Fruit fly (Drosophila melanogaster) Kc167 (cell line): Measurements from ENCODE around the gene CG45067.

Experiments used
- Myc ChIP-seq: fragments of >200 bp; optimal IDR thresholded peaks from 2 replicates; lab custom pipeline; 2017; ENCODE audit warnings: missing external identifiers
- Sin3A ChIP-seq: fragments of >200 bp; optimal IDR thresholded peaks from 2 replicates; lab custom pipeline; 2018; ENCODE audit warnings: missing external identifiers
- h ChIP-seq: fragments of >200 bp; optimal IDR thresholded peaks from 3 replicates; lab custom pipeline; 2018; ENCODE audit warnings: missing external identifiers
- insv ChIP-seq: fragments of >200 bp; optimal IDR thresholded peaks from 3 replicates; lab custom pipeline; 2018; ENCODE audit warnings: missing external identifiers
- psq ChIP-seq: fragments of >200 bp; optimal IDR thresholded peaks from 2 replicates; lab custom pipeline; 2017; ENCODE audit warnings: missing external identifiers
- ttk ChIP-seq: sonication (Bioruptor generic); optimal IDR thresholded peaks from 2 replicates; lab custom pipeline; 2017; ENCODE audit warnings: missing external identifiers

CG45067 gene

dm6 chr3L:3114367-3114766, at the start of gene CG45067:
Gene CG45067 (minus strand): TSS chr3L:3114467.
- no peak for TF ChIP-seq ttk
- no peak for TF ChIP-seq Myc (lab: Kevin White, UChicago)
- no peak for TF ChIP-seq insv (lab: Kevin White, UChicago)
- TF ChIP-seq Sin3A (lab: Kevin White, UChicago): no peak

dm6 chr3L:3162584-3162983, 48.3 kb upstream of the CG45067 start:
- TF ChIP-seq insv (lab: Kevin White, UChicago) (no peak), ttk (peak; percentile 95)

- TF ChIP-seq ttk (no peak), psq (lab: Kevin White, UChicago) (no peak), insv (lab: Kevin White, UChicago) (no peak), Myc (lab: Kevin White, UChicago) (no peak), Sin3A (lab: Kevin White, UChicago) (no peak), h (lab: Kevin White, UChicago) (no peak)
Measured at dm6 chr3L:3161968-3162367, 47.7 kb upstream of the CG45067 start, which contains the start of gene rasp. Gene rasp (plus strand): TSS chr3L:3162180.

dm6 chr3L:3159309-3160194, 45.3 kb upstream of the CG45067 start, which contains the start of the genes ND-30 and CG15812:
Gene ND-30 (minus strand): TSS chr3L:3159578.
Gene CG15812 (plus strand): TSS chr3L:3159991.
- TF ChIP-seq h (lab: Kevin White, UChicago): peak; percentile 37
- TF ChIP-seq Myc (lab: Kevin White, UChicago): no peak

dm6 chr3L:3157651-3158050, 43.4 kb upstream of the CG45067 start:
- TF ChIP-seq h (lab: Kevin White, UChicago) (no peak), Sin3A (lab: Kevin White, UChicago) (no peak), insv (lab: Kevin White, UChicago) (no peak), psq (lab: Kevin White, UChicago) (no peak)

- TF ChIP-seq Sin3A (lab: Kevin White, UChicago) (no peak), ttk (no peak), psq (lab: Kevin White, UChicago) (no peak), h (lab: Kevin White, UChicago) (no peak), Myc (lab: Kevin White, UChicago) (no peak)
Measured at dm6 chr3L:3150376-3150775, 36.1 kb upstream of the CG45067 start.

- TF ChIP-seq insv (lab: Kevin White, UChicago): no peak
- TF ChIP-seq h (lab: Kevin White, UChicago): no peak
- TF ChIP-seq ttk: no peak
- no peak for TF ChIP-seq psq (lab: Kevin White, UChicago)
- TF ChIP-seq Sin3A (lab: Kevin White, UChicago): no peak
Measured at dm6 chr3L:3149060-3149872, 35.0 kb upstream of the CG45067 start.

- TF ChIP-seq h (lab: Kevin White, UChicago) (no peak), Myc (lab: Kevin White, UChicago) (no peak), ttk (no peak), Sin3A (lab: Kevin White, UChicago) (no peak), psq (lab: Kevin White, UChicago) (no peak)
Measured at dm6 chr3L:3148125-3149059, 34.1 kb upstream of the CG45067 start, which contains the start of the genes Usp5 and BtbVII. Gene Usp5 (minus strand): TSS chr3L:3148358. Gene BtbVII (plus strand): TSS chr3L:3148646.

- TF ChIP-seq Myc (lab: Kevin White, UChicago) (no peak), Sin3A (lab: Kevin White, UChicago) (no peak), h (lab: Kevin White, UChicago) (no peak), psq (lab: Kevin White, UChicago) (no peak), ttk (no peak), insv (lab: Kevin White, UChicago) (no peak)
Measured at dm6 chr3L:3143383-3143962, 29.2 kb upstream of the CG45067 start, which contains the start of the genes CG11537 and Alg2. Gene CG11537 (minus strand): TSS chr3L:3143457. Gene Alg2 (plus strand): TSS chr3L:3143808.

dm6 chr3L:3142516-3143382, 28.5 kb upstream of the CG45067 start:
- TF ChIP-seq Sin3A (lab: Kevin White, UChicago) (no peak), Myc (lab: Kevin White, UChicago) (no peak), psq (lab: Kevin White, UChicago) (no peak), ttk (no peak), h (lab: Kevin White, UChicago) (no peak), insv (lab: Kevin White, UChicago) (no peak)
